Fruit fly (Drosophila melanogaster) whole organism, prepupa: ENCODE data around the gene CG9107.

Experiments
- Blimp-1 ChIP-seq: fragments of 200-800 bp; sonication (Bioruptor generic); optimal IDR thresholded peaks from 3 replicates; lab custom pipeline; 2017; ENCODE audit warnings: missing biosample characterization, missing genetic modification characterization, mild to moderate bottlenecking, moderate library complexity, missing genetic modification reagents
- CG10631 ChIP-seq: fragments of 200-800 bp; sonication (Bioruptor generic); optimal IDR thresholded peaks from 2 replicates; lab custom pipeline; 2016; ENCODE audit warnings: missing biosample characterization, missing genetic modification characterization
- CG10669 ChIP-seq: fragments of 200-800 bp; sonication (Bioruptor generic); optimal IDR thresholded peaks from 3 replicates; lab custom pipeline; 2018; ENCODE audit warnings: missing biosample characterization, mild to moderate bottlenecking, missing genetic modification characterization, moderate library complexity
- CG11294 ChIP-seq: fragments of 200-800 bp; sonication (Bioruptor generic); IDR thresholded peaks from 2 replicates; pipeline ENCODE4 v1.3.6; 2022; ENCODE audit warnings: missing biosample characterization, missing genetic modification characterization
- CG11762 ChIP-seq: fragments of 200-800 bp; sonication (Bioruptor generic); optimal IDR thresholded peaks from 3 replicates; lab custom pipeline; 2016; ENCODE audit warnings: missing biosample characterization, missing genetic modification characterization; ENCODE audit not compliant: insufficient read depth
- CG15336 ChIP-seq: fragments of 200-800 bp; sonication (Bioruptor generic); IDR thresholded peaks from 2 replicates; pipeline ENCODE4 v1.3.6; 2022; ENCODE audit warnings: missing biosample characterization, missing genetic modification characterization
- CG1621 ChIP-seq: fragments of 200-800 bp; sonication (Bioruptor generic); optimal IDR thresholded peaks from 3 replicates; lab custom pipeline; 2018; ENCODE audit warnings: missing biosample characterization, mild to moderate bottlenecking, missing genetic modification characterization
- CG3032 ChIP-seq: fragments of 200-800 bp; optimal IDR thresholded peaks from 2 replicates; lab custom pipeline; 2019; ENCODE audit warnings: missing biosample characterization, mild to moderate bottlenecking, missing genetic modification characterization, moderate library complexity
- CG31627 ChIP-seq: fragments of 200-800 bp; sonication (Bioruptor generic); optimal IDR thresholded peaks from 3 replicates; lab custom pipeline; 2016; ENCODE audit warnings: missing biosample characterization, missing genetic modification characterization
- CG6163 ChIP-seq: fragments of 200-800 bp; sonication (Bioruptor generic); IDR thresholded peaks from 3 replicates; pipeline ENCODE4 v1.3.6; 2022; ENCODE audit warnings: missing biosample characterization, missing genetic modification characterization
- CG6276 ChIP-seq: fragments of 200-800 bp; sonication (Bioruptor generic); optimal IDR thresholded peaks from 2 replicates; lab custom pipeline; 2017; ENCODE audit warnings: missing biosample characterization, mild to moderate bottlenecking, missing genetic modification characterization
- CG6808 ChIP-seq: fragments of 200-800 bp; sonication (Bioruptor generic); optimal IDR thresholded peaks from 3 replicates; lab custom pipeline; 2017; ENCODE audit warnings: missing biosample characterization, missing genetic modification characterization, mild to moderate bottlenecking, moderate library complexity, missing genetic modification reagents
- CG7368 ChIP-seq: fragments of 200-800 bp; sonication (Bioruptor generic); optimal IDR thresholded peaks from 3 replicates; lab custom pipeline; 2016; ENCODE audit warnings: missing biosample characterization, missing genetic modification characterization
- CG8119 ChIP-seq: fragments of 200-800 bp; sonication (Bioruptor generic); IDR thresholded peaks from 3 replicates; pipeline ENCODE4 v1.3.6; 2022; ENCODE audit warnings: missing biosample characterization, missing genetic modification characterization
- CG8319 ChIP-seq: fragments of 200-800 bp; sonication (Bioruptor generic); optimal IDR thresholded peaks from 3 replicates; lab custom pipeline; 2016; ENCODE audit warnings: missing biosample characterization, missing genetic modification characterization
- CG9139 ChIP-seq: fragments of 200-800 bp; sonication (Bioruptor generic); optimal IDR thresholded peaks from 3 replicates; lab custom pipeline; 2017; ENCODE audit warnings: missing biosample characterization, mild to moderate bottlenecking, missing genetic modification characterization
- Eip75B ChIP-seq: fragments of 200-800 bp; sonication (Bioruptor generic); optimal IDR thresholded peaks from 3 replicates; lab custom pipeline; 2016; ENCODE audit warnings: missing biosample characterization, missing genetic modification characterization
- Eip78C ChIP-seq: fragments of 200-800 bp; sonication (Bioruptor generic); peaks from one replicate; lab custom pipeline; 2016; ENCODE audit warnings: missing biosample characterization, missing genetic modification characterization
- Ets21C ChIP-seq: fragments of 200-800 bp; sonication (Bioruptor generic); optimal IDR thresholded peaks from 3 replicates; lab custom pipeline; 2016; ENCODE audit warnings: missing biosample characterization, missing genetic modification characterization
- Gug ChIP-seq: fragments of 200-800 bp; sonication (Bioruptor generic); IDR thresholded peaks from 2 replicates; pipeline ENCODE4 v1.3.6; 2022; ENCODE audit warnings: missing biosample characterization, missing genetic modification characterization
- Hr38 ChIP-seq: sonication (Bioruptor generic); optimal IDR thresholded peaks from 2 replicates; lab custom pipeline; 2016; ENCODE audit warnings: missing biosample characterization, missing genetic modification characterization
- Hr39 ChIP-seq: fragments of 200-800 bp; sonication (Bioruptor generic); optimal IDR thresholded peaks from 2 replicates; lab custom pipeline; 2016; ENCODE audit warnings: missing biosample characterization, missing genetic modification characterization
- Hr4 ChIP-seq: fragments of 200-800 bp; sonication (Bioruptor generic); optimal IDR thresholded peaks from 3 replicates; lab custom pipeline; 2016; ENCODE audit warnings: missing biosample characterization, missing genetic modification characterization
- Lpt ChIP-seq: fragments of 200-800 bp; sonication (Bioruptor generic); optimal IDR thresholded peaks from 3 replicates; lab custom pipeline; 2016; ENCODE audit warnings: missing biosample characterization, missing genetic modification characterization
- Met ChIP-seq: fragments of 200-800 bp; sonication (Bioruptor generic); optimal IDR thresholded peaks from 3 replicates; lab custom pipeline; 2016; ENCODE audit warnings: missing biosample characterization, missing genetic modification characterization
- OdsH ChIP-seq: fragments of 200-800 bp; sonication (Bioruptor generic); optimal IDR thresholded peaks from 3 replicates; lab custom pipeline; 2016; ENCODE audit warnings: missing biosample characterization, missing genetic modification characterization
- Smox ChIP-seq: fragments of 200-800 bp; sonication (Bioruptor generic); optimal IDR thresholded peaks from 3 replicates; lab custom pipeline; 2016; ENCODE audit warnings: missing biosample characterization, missing genetic modification characterization
- Sox102F ChIP-seq: fragments of 200-800 bp; sonication (Bioruptor generic); optimal IDR thresholded peaks from 2 replicates; lab custom pipeline; 2016; ENCODE audit warnings: missing biosample characterization, mild to moderate bottlenecking, missing genetic modification characterization
- achi ChIP-seq: fragments of 200-800 bp; sonication (Bioruptor generic); optimal IDR thresholded peaks from 3 replicates; lab custom pipeline; 2016; ENCODE audit warnings: missing biosample characterization, missing genetic modification characterization
- dsx ChIP-seq: fragments of 200-800 bp; optimal IDR thresholded peaks from 3 replicates; lab custom pipeline; 2019; ENCODE audit warnings: missing biosample characterization, mild to moderate bottlenecking, missing genetic modification characterization, moderate library complexity; ENCODE audit not compliant: poor library complexity, severe bottlenecking
- esn ChIP-seq: fragments of 200-800 bp; sonication (Bioruptor generic); optimal IDR thresholded peaks from 2 replicates; lab custom pipeline; 2016; ENCODE audit warnings: missing biosample characterization, mild to moderate bottlenecking, missing genetic modification characterization, moderate library complexity
- fd59A ChIP-seq: fragments of 200-800 bp; sonication (Bioruptor generic); optimal IDR thresholded peaks from 2 replicates; lab custom pipeline; 2017; ENCODE audit warnings: missing biosample characterization, mild to moderate bottlenecking, missing genetic modification characterization, missing genetic modification reagents
- fd85E ChIP-seq: fragments of 200-800 bp; sonication (Bioruptor generic); optimal IDR thresholded peaks from 3 replicates; lab custom pipeline; 2016; ENCODE audit warnings: missing biosample characterization, missing genetic modification characterization
- fkh ChIP-seq: fragments of 200-800 bp; sonication (Bioruptor generic); optimal IDR thresholded peaks from 3 replicates; lab custom pipeline; 2017; ENCODE audit warnings: missing biosample characterization, mild to moderate bottlenecking, missing genetic modification characterization, moderate library complexity
- lz ChIP-seq: fragments of 200-800 bp; sonication (Bioruptor generic); optimal IDR thresholded peaks from 3 replicates; lab custom pipeline; 2016; ENCODE audit warnings: missing biosample characterization, missing genetic modification characterization
- net ChIP-seq: fragments of 200-800 bp; sonication (Bioruptor generic); optimal IDR thresholded peaks from 3 replicates; lab custom pipeline; 2016; ENCODE audit warnings: missing biosample characterization, missing genetic modification characterization
- salr ChIP-seq, 2 experiments: fragments of 200-800 bp; sonication (Bioruptor generic); optimal IDR thresholded peaks; 3 replicates each; lab custom pipeline; 2016 to 2018; ENCODE audit warnings: missing biosample characterization in 2 of 2, missing genetic modification characterization in 2 of 2, mild to moderate bottlenecking in 1 of 2
- spab ChIP-seq: fragments of 200-800 bp; sonication (Bioruptor generic); optimal IDR thresholded peaks from 2 replicates; lab custom pipeline; 2017; ENCODE audit warnings: missing biosample characterization, mild to moderate bottlenecking, missing genetic modification characterization, missing genetic modification reagents
- ss ChIP-seq, 2 experiments: fragments of 200-800 bp; sonication (Bioruptor generic); optimal IDR thresholded peaks; 2 replicates in 1 of 2; 3 replicates in 1 of 2; lab custom pipeline; 2017 to 2018; ENCODE audit warnings: mild to moderate bottlenecking in 2 of 2, missing biosample characterization in 2 of 2, missing genetic modification characterization in 2 of 2, moderate library complexity in 1 of 2
- svp ChIP-seq: fragments of 200-800 bp; sonication (Bioruptor generic); peaks from one replicate; lab custom pipeline; 2016; ENCODE audit warnings: missing biosample characterization, missing genetic modification characterization
- topi ChIP-seq: fragments of 200-800 bp; sonication (Bioruptor generic); optimal IDR thresholded peaks from 3 replicates; lab custom pipeline; 2016; ENCODE audit warnings: missing biosample characterization, missing genetic modification characterization
- vri ChIP-seq: fragments of 200-800 bp; sonication (Bioruptor generic); optimal IDR thresholded peaks from 3 replicates; lab custom pipeline; 2016; ENCODE audit warnings: missing biosample characterization, mild to moderate bottlenecking, missing genetic modification characterization

The CG9107 gene

DNA sequence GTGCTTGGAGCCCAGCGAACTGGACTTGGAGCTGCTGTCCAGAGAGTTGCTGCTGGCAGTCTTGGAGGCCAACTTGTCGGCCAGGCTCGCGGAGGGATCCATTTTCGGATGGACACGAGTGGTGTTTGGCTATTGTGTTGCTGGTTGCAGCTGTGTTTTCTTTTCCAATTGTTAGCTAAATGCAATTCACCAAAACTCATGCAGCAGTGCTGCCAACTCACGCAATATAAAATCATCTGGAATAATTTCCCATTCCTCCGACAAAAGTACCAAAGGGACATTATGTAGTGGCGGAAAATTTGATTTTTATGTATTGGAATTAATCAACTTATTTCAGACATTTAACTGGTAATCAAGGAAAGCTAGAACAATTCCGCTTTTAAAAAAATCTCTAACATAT lies 12.4 kb upstream of the CG9107 start, which contains the start of gene mtm:
TSS of gene mtm (minus strand) at position 306 of the 400 bp plus-strand sequence.
- TF ChIP-seq CG6808 (GFP tag; lab: Kevin White, UChicago) (peak; percentile 66), Met (no peak), Eip78C (GFP tag; lab: Kevin White, UChicago) (peak; percentile 69)

DNA sequence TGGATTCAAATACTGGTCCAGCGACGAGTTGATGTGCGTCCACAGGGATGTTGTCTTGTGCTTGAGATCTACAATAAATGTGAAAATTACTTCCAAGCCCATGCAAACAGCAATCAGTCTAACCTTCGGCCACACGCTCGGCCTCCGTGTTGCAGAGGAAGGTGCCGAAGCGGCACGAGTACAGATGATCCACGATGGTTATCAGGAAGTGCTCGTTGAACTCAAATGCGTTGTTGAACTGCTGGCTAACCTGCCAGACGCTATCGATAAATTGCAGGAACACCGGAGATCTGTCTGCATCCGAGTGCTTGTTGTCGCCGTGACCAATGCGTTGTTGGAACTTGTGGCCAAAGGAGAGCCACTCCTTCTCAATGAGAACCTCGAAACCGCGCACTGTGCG lies 10.8 kb upstream of the CG9107 start:
- TF ChIP-seq Sox102F (GFP tag; lab: Kevin White, UChicago): no peak
- TF ChIP-seq svp (GFP tag; lab: Kevin White, UChicago): peak; percentile 91

DNA sequence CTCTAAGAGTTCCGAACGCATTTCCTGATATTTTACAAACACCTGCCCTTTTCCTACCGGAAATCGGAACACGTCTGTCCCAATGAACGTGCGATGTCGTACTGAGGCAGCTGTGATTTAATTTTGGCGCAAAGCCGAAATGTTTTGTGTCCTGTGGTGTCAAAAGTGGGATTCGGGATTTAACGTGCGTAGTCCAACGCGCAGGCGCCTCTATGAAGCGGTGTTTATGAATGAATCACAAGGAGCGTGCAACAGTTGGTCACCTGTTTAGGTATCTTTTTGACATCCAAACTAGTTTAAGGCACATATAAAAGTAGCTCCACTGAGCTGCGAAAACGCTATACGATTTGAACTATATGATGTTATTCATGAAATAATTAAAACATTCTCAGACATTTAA lies 10.0 kb upstream of the CG9107 start, which contains the start of gene CG9109:
TSS of gene CG9109 (minus strand) at position 80 of the 400 bp plus-strand sequence.
- TF ChIP-seq ss (GFP tag; optimal IDR thresholded peaks at IDR 0.05; lab: Kevin White, UChicago) (no peak), fd85E (GFP tag; lab: Kevin White, UChicago) (no peak), CG9139 (GFP tag; lab: Kevin White, UChicago) (no peak), Lpt (GFP tag; lab: Kevin White, UChicago) (no peak), net (GFP tag; lab: Kevin White, UChicago) (no peak), Blimp-1 (GFP tag; lab: Kevin White, UChicago) (no peak), Eip75B (GFP tag; lab: Kevin White, UChicago) (no peak), OdsH (GFP tag; lab: Kevin White, UChicago) (no peak), dsx (GFP tag; lab: Kevin White, UChicago) (no peak), lz (GFP tag; lab: Kevin White, UChicago) (no peak), CG8319 (GFP tag; lab: Kevin White, UChicago) (no peak), Hr38 (no peak), Ets21C (GFP tag; lab: Kevin White, UChicago) (no peak), fkh (GFP tag; lab: Kevin White, UChicago) (no peak), CG11294 (GFP tag; lab: Robert Waterston, UW) (no peak), CG6163 (no peak), CG15336 (GFP tag; lab: Robert Waterston, UW) (no peak), topi (GFP tag; lab: Kevin White, UChicago) (no peak), CG1621 (tag; lab: Kevin White, UChicago) (no peak)

DNA sequence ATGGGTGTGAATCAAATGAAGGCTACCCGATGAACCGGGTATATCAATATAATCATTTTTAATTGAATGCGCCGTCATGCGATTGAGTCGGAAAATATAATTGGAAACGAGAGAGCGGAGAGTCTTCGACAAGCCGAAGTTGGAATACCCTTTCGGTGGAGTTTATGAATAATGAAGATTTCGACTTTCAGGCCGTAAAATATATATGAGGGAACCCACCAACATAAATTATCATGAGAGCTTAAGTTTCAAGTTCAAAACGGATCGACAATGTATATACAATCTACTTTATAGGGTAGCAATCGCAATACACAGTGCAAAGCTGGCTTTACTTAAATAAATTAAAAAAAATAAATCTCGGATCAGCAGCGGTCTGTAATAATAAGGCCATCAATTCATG lies 7.5 kb upstream of the CG9107 start:
- TF ChIP-seq CG8319 (GFP tag; lab: Kevin White, UChicago): no peak
- peak; percentile 91 for TF ChIP-seq svp (GFP tag; lab: Kevin White, UChicago)
- TF ChIP-seq Eip75B (GFP tag; lab: Kevin White, UChicago): peak; percentile 48
- peak; percentile 13; the same call in 1 of the 2 replicates for TF ChIP-seq Gug
- peak; percentile 45 for TF ChIP-seq Hr39 (GFP tag; lab: Kevin White, UChicago)
- TF ChIP-seq ss (GFP tag; optimal IDR thresholded peaks at IDR 0.05; lab: Kevin White, UChicago): no peak
- no peak for TF ChIP-seq CG10669 (GFP tag; lab: Kevin White, UChicago)
- peak; percentile 45 for TF ChIP-seq esn (GFP tag; lab: Kevin White, UChicago)
- TF ChIP-seq CG8119 (GFP tag; lab: Robert Waterston, UW): peak; percentile 56
- peak; percentile 49 for TF ChIP-seq CG15336 (GFP tag; lab: Robert Waterston, UW)
- TF ChIP-seq salr (GFP tag; optimal IDR thresholded peaks at IDR 0.05; lab: Kevin White, UChicago): no peak
- no peak for TF ChIP-seq Lpt (GFP tag; lab: Kevin White, UChicago)
- TF ChIP-seq CG6163: peak; percentile 73
- TF ChIP-seq Hr4: no peak
- TF ChIP-seq vri (GFP tag; lab: Kevin White, UChicago): no peak
- TF ChIP-seq Smox (GFP tag; lab: Kevin White, UChicago): no peak
- TF ChIP-seq CG31627 (GFP tag; lab: Kevin White, UChicago): peak; percentile 44
- no peak for TF ChIP-seq dsx (GFP tag; lab: Kevin White, UChicago)
- no peak for TF ChIP-seq fd85E (GFP tag; lab: Kevin White, UChicago)
- TF ChIP-seq CG7368 (GFP tag; lab: Kevin White, UChicago): no peak
- 0 out of 2 replicates have a peak, but pooled peaks have one; percentile 7 for TF ChIP-seq CG11294 (GFP tag; lab: Robert Waterston, UW)
- no peak for TF ChIP-seq CG11762
- TF ChIP-seq CG9139 (GFP tag; lab: Kevin White, UChicago): peak; percentile 9
- no peak for TF ChIP-seq OdsH (GFP tag; lab: Kevin White, UChicago)
- peak; percentile 10 for TF ChIP-seq fd59A (GFP tag; lab: Kevin White, UChicago)
- TF ChIP-seq CG1621 (tag; lab: Kevin White, UChicago): peak; percentile 20
- peak; percentile 61 for TF ChIP-seq CG3032 (tag; lab: Kevin White, UChicago)
- TF ChIP-seq CG6276 (GFP tag; lab: Kevin White, UChicago): no peak
- no peak for TF ChIP-seq Hr38
- TF ChIP-seq CG10631 (GFP tag; lab: Kevin White, UChicago): no peak
- TF ChIP-seq spab (GFP tag; lab: Kevin White, UChicago): peak; percentile 49
- no peak for TF ChIP-seq Blimp-1 (GFP tag; lab: Kevin White, UChicago)
- no peak for TF ChIP-seq Sox102F (GFP tag; lab: Kevin White, UChicago)
- TF ChIP-seq achi: peak; percentile 27
- peak; percentile 86 for TF ChIP-seq Eip78C (GFP tag; lab: Kevin White, UChicago)
- no peak for TF ChIP-seq Ets21C (GFP tag; lab: Kevin White, UChicago)
